Worm (Caenorhabditis elegans): ENCODE data around the gene cct-3.
A peak's percentile ranks its signal among the peaks of the same experiment; 100 is the strongest.

ce11 chrII:2197555-2198288, 35.6 kb upstream of the cct-3 start, which contains the start of gene C33C12.1:
- TF ChIP-seq fkh-10 (GFP tag; optimal IDR thresholded peaks at IDR 0.05) (peak; percentile 55), zfp-2 (tag; optimal IDR thresholded peaks at IDR 0.05) (no peak)

Measured in whole organism, L4 larva.